Worm (Caenorhabditis elegans): Measurements from ENCODE around the gene npr-22.

DNA sequence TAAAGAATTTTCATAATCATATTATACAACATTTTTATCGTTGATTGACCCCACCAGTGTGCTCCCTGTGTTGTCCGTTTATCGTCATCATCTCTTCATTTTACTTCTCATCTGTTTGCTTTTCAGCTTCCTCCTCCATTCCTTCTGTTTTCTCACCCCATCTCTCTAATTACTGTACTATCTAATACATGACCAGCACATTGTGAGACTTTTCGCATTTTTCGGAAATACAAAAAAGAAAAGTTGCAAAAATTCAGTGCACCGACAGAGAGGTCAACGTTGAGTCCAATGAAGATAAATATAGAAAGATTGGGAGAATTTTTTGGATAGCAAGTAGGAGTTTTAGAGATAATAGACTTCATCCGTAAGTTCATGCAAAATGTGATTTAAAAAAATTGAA, 39.3 kb upstream of the npr-22 start:
- TF ChIP-seq mdl-1 (tag; optimal IDR thresholded peaks at IDR 0.05) (no peak), unc-62 (GFP tag; optimal IDR thresholded peaks at IDR 0.05) (no peak), zag-1 (tag; optimal IDR thresholded peaks at IDR 0.05) (no peak)

Data from whole organism, L3 larva.